Worm (Caenorhabditis elegans) whole organism, mixed stage, embryonic: ENCODE results near the gene prp-40.

Source experiments
- lin-13 ChIP-seq: fragments of 150-350 bp; optimal IDR thresholded peaks from 2 replicates; lab custom pipeline; 2014; ENCODE audit warnings: missing biosample characterization, missing genetic modification characterization
- nhr-76 ChIP-seq: sonication (generic microtip); optimal IDR thresholded peaks from 2 replicates; lab custom pipeline; 2017; ENCODE audit warnings: missing biosample characterization, missing genetic modification characterization
- sptf-1 ChIP-seq: sonication (generic microtip); optimal IDR thresholded peaks from 2 replicates; lab custom pipeline; 2017; ENCODE audit warnings: mild to moderate bottlenecking, missing genetic modification characterization, moderate library complexity, missing compliant biosample characterization
- unc-120 ChIP-seq: sonication (generic microtip); optimal IDR thresholded peaks from 2 replicates; lab custom pipeline; 2017; ENCODE audit warnings: missing genetic modification characterization, missing compliant biosample characterization; ENCODE audit not compliant: poor library complexity, severe bottlenecking
- unc-62 ChIP-seq: fragments of 150-350 bp; optimal IDR thresholded peaks from 2 replicates; lab custom pipeline; 2014; ENCODE audit warnings: missing biosample characterization, missing genetic modification reagents, missing genetic modification characterization

ce11 chrIII:9500267-9500666 lies 21.6 kb upstream of the prp-40 start, which contains the start of gene sod-4:
- TF ChIP-seq nhr-76 (tag; lab: Kevin White, UChicago) (no peak), lin-13 (tag; lab: Kevin White, UChicago) (no peak), sptf-1 (tag; lab: Kevin White, UChicago) (no peak), unc-120 (tag; lab: Kevin White, UChicago) (no peak), unc-62 (GFP tag; lab: Kevin White, UChicago) (no peak)
